Fruit fly (Drosophila melanogaster) Kc167 (cell line): ENCODE measurements around the gene Naa40.

Experiments used
- h ChIP-seq: fragments of >200 bp; optimal IDR thresholded peaks from 3 replicates; lab custom pipeline; 2018; ENCODE audit warnings: missing external identifiers
- psq ChIP-seq: fragments of >200 bp; optimal IDR thresholded peaks from 2 replicates; lab custom pipeline; 2017; ENCODE audit warnings: missing external identifiers

- TF ChIP-seq h (no peak), psq (no peak)
Observed at dm6 chr3R:29718363-29718762, 6.4 kb downstream of the Naa40 start, which contains the start of gene CG15506.
